Fruit fly (Drosophila melanogaster): ENCODE results near the gene Cand1.

The Cand1 gene

dm6 chr2L:10386824-10387223, 24.3 kb upstream of the Cand1 start:
- no peak for TF ChIP-seq ey (GFP tag; optimal IDR thresholded peaks at IDR 0.05)

- TF ChIP-seq Jra (GFP tag; optimal IDR thresholded peaks at IDR 0.05) = peak; percentile 43
- no peak for TF ChIP-seq Abd-B (GFP tag; optimal IDR thresholded peaks at IDR 0.05)
- peak; percentile 30 for TF ChIP-seq brk (GFP tag; optimal IDR thresholded peaks at IDR 0.05)
- TF ChIP-seq Hnf4 (GFP tag; optimal IDR thresholded peaks at IDR 0.05) = peak; percentile 49
- no peak for TF ChIP-seq Dfd (GFP tag; optimal IDR thresholded peaks at IDR 0.05)
- no peak for TF ChIP-seq jim (GFP tag; optimal IDR thresholded peaks at IDR 0.05)
- no peak for TF ChIP-seq N (GFP tag; optimal IDR thresholded peaks at IDR 0.05)
- TF ChIP-seq sv (GFP tag; optimal IDR thresholded peaks at IDR 0.05) = peak; percentile 43
- peak; percentile 28 for TF ChIP-seq ey (GFP tag; optimal IDR thresholded peaks at IDR 0.05)
- no peak for TF ChIP-seq br (GFP tag; optimal IDR thresholded peaks at IDR 0.05)
- TF ChIP-seq sage (GFP tag; optimal IDR thresholded peaks at IDR 0.05) = peak; percentile 3
- no peak for TF ChIP-seq Vsx2 (GFP tag; optimal IDR thresholded peaks at IDR 0.05; ENCODE audit: partially characterized antibody)
- peak; percentile 49 for TF ChIP-seq fru (GFP tag; optimal IDR thresholded peaks at IDR 0.05)
- no peak for TF ChIP-seq lola (GFP tag; optimal IDR thresholded peaks at IDR 0.05)
- TF ChIP-seq OdsH (GFP tag; optimal IDR thresholded peaks at IDR 0.05) = peak; percentile 4
- peak; percentile 2 for TF ChIP-seq rgr (GFP tag; optimal IDR thresholded peaks at IDR 0.05)
- no peak for TF ChIP-seq pan (optimal IDR thresholded peaks at IDR 0.05)
- TF ChIP-seq CrebA (GFP tag; optimal IDR thresholded peaks at IDR 0.05; ENCODE audit: borderline replicate concordance) = no peak
- TF ChIP-seq woc (GFP tag; optimal IDR thresholded peaks at IDR 0.05) = peak; percentile 76
- peak; percentile 55 for TF ChIP-seq Sp1 (GFP tag; optimal IDR thresholded peaks at IDR 0.05)
- TF ChIP-seq Myc (optimal IDR thresholded peaks at IDR 0.05) = peak; percentile 9
- peak; percentile 47 for TF ChIP-seq tai (GFP tag; optimal IDR thresholded peaks at IDR 0.05)
- TF ChIP-seq CG9705 (GFP tag; optimal IDR thresholded peaks at IDR 0.05) = no peak
- no peak for TF ChIP-seq usp (GFP tag; optimal IDR thresholded peaks at IDR 0.05)
- no peak for TF ChIP-seq dl (GFP tag; optimal IDR thresholded peaks at IDR 0.05; ENCODE audit: insufficient read depth in 1 of 2, partially characterized antibody in 2 of 2)
- TF ChIP-seq GATAd (GFP tag; optimal IDR thresholded peaks at IDR 0.05) = no peak
- TF ChIP-seq dmrt93B (GFP tag; optimal IDR thresholded peaks at IDR 0.05) = no peak
- TF ChIP-seq Hr83 (GFP tag; optimal IDR thresholded peaks at IDR 0.05; ENCODE audit: poor library complexity, severe bottlenecking) = no peak
- no peak for TF ChIP-seq Rel (GFP tag; optimal IDR thresholded peaks at IDR 0.05)
- TF ChIP-seq Rel (tag; optimal IDR thresholded peaks at IDR 0.05) = no peak
- TF ChIP-seq psq (GFP tag; optimal IDR thresholded peaks at IDR 0.05) = peak; percentile 27
- TF ChIP-seq HLH106 (tag; optimal IDR thresholded peaks at IDR 0.05) = peak; percentile 59
- TF ChIP-seq foxo (GFP tag; optimal IDR thresholded peaks at IDR 0.05) = peak in 1 of 2 experiments; percentile 61
- no peak for TF ChIP-seq Mio (GFP tag; optimal IDR thresholded peaks at IDR 0.05)
- no peak for TF ChIP-seq Hr78 (GFP tag; optimal IDR thresholded peaks at IDR 0.05)
- no peak for TF ChIP-seq dsf (GFP tag; optimal IDR thresholded peaks at IDR 0.05; ENCODE audit: borderline replicate concordance)
- peak; percentile 44 for TF ChIP-seq h (GFP tag; optimal IDR thresholded peaks at IDR 0.05)
- no peak for TF ChIP-seq Dif (GFP tag; optimal IDR thresholded peaks at IDR 0.05; ENCODE audit: partially characterized antibody)
- no peak for TF ChIP-seq CG32264 (GFP tag; optimal IDR thresholded peaks at IDR 0.05)
These were observed 23.8 kb upstream of the Cand1 start, which contains the start of the genes Cdk1 and mRpS7 for dm6 chr2L:10386208-10386805. Cdk1 (minus strand) TSS chr2L:10386262. mRpS7 (plus strand) TSS chr2L:10386662.

- TF ChIP-seq Hr83 (GFP tag; optimal IDR thresholded peaks at IDR 0.05; ENCODE audit: poor library complexity, severe bottlenecking) = no peak
- no peak for TF ChIP-seq jim (GFP tag; optimal IDR thresholded peaks at IDR 0.05)
- peak; percentile 91 for TF ChIP-seq h (GFP tag; optimal IDR thresholded peaks at IDR 0.05)
- no peak for TF ChIP-seq pan (optimal IDR thresholded peaks at IDR 0.05)
- no peak for TF ChIP-seq N (GFP tag; optimal IDR thresholded peaks at IDR 0.05)
- no peak for TF ChIP-seq Vsx2 (GFP tag; optimal IDR thresholded peaks at IDR 0.05; ENCODE audit: partially characterized antibody)
- peak; percentile 49 to 87 for TF ChIP-seq foxo (GFP tag; optimal IDR thresholded peaks at IDR 0.05)
- peak; percentile 90 for TF ChIP-seq fru (GFP tag; optimal IDR thresholded peaks at IDR 0.05)
- TF ChIP-seq rgr (GFP tag; optimal IDR thresholded peaks at IDR 0.05) = peak; percentile 85
- peak; percentile 33 for TF ChIP-seq CG32264 (GFP tag; optimal IDR thresholded peaks at IDR 0.05)
- TF ChIP-seq psq (GFP tag; optimal IDR thresholded peaks at IDR 0.05) = peak; percentile 59
- no peak for TF ChIP-seq Dif (GFP tag; optimal IDR thresholded peaks at IDR 0.05; ENCODE audit: partially characterized antibody)
- TF ChIP-seq Rel (GFP tag; optimal IDR thresholded peaks at IDR 0.05) = no peak
- peak; percentile 96 for TF ChIP-seq Rel (tag; optimal IDR thresholded peaks at IDR 0.05)
- TF ChIP-seq tai (GFP tag; optimal IDR thresholded peaks at IDR 0.05) = peak; percentile 11
- TF ChIP-seq Jra (GFP tag; optimal IDR thresholded peaks at IDR 0.05) = peak; percentile 31
- no peak for TF ChIP-seq Myc (optimal IDR thresholded peaks at IDR 0.05)
- TF ChIP-seq sv (GFP tag; optimal IDR thresholded peaks at IDR 0.05) = peak; percentile 77
- TF ChIP-seq Mio (GFP tag; optimal IDR thresholded peaks at IDR 0.05) = no peak
- peak; percentile 74 for TF ChIP-seq HLH106 (tag; optimal IDR thresholded peaks at IDR 0.05)
- TF ChIP-seq Hr78 (GFP tag; optimal IDR thresholded peaks at IDR 0.05) = no peak
- peak; percentile 38 for TF ChIP-seq sage (GFP tag; optimal IDR thresholded peaks at IDR 0.05)
- TF ChIP-seq lola (GFP tag; optimal IDR thresholded peaks at IDR 0.05) = no peak
- peak; percentile 56 for TF ChIP-seq woc (GFP tag; optimal IDR thresholded peaks at IDR 0.05)
- TF ChIP-seq ey (GFP tag; optimal IDR thresholded peaks at IDR 0.05) = peak; percentile 80
- peak; percentile 84 for TF ChIP-seq OdsH (GFP tag; optimal IDR thresholded peaks at IDR 0.05)
- peak; percentile 67 for TF ChIP-seq Hnf4 (GFP tag; optimal IDR thresholded peaks at IDR 0.05)
- TF ChIP-seq CG9705 (GFP tag; optimal IDR thresholded peaks at IDR 0.05) = no peak
- no peak for TF ChIP-seq CrebA (GFP tag; optimal IDR thresholded peaks at IDR 0.05; ENCODE audit: borderline replicate concordance)
- TF ChIP-seq br (GFP tag; optimal IDR thresholded peaks at IDR 0.05) = no peak
- no peak for TF ChIP-seq Abd-B (GFP tag; optimal IDR thresholded peaks at IDR 0.05)
- no peak for TF ChIP-seq usp (GFP tag; optimal IDR thresholded peaks at IDR 0.05)
- TF ChIP-seq dsf (GFP tag; optimal IDR thresholded peaks at IDR 0.05; ENCODE audit: borderline replicate concordance) = peak; percentile 4
- peak; percentile 80 for TF ChIP-seq Sp1 (GFP tag; optimal IDR thresholded peaks at IDR 0.05)
- TF ChIP-seq dl (GFP tag; optimal IDR thresholded peaks at IDR 0.05; ENCODE audit: insufficient read depth in 1 of 2, partially characterized antibody in 2 of 2) = no peak
- TF ChIP-seq brk (GFP tag; optimal IDR thresholded peaks at IDR 0.05) = peak; percentile 69
These were observed 19.5 kb upstream of the Cand1 start, which contains the start of gene CG5096 for dm6 chr2L:10381890-10382450. CG5096 (plus strand) TSS chr2L:10382263.

All from whole organism, wandering third instar larva.